Worm (Caenorhabditis elegans): ENCODE results near the gene chpf-2.

DNA sequence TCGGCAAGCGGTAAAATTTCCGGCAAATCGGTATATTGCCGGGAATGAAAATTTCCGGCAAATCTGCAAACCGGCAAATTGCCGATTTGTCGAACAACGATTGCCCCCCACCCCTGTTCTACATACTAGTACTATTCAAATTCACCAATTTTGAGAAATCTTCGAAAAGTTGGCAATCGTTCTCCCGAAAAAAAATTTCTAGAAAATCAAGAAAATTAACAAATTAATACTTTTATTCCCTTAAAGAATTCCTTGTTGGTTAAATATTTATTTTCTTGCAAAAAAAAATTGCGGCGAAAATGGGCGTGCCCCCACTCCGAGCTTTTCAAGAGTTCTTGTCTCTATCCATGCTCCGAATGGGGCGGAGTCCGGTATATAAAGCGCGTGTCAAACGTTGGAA lies 15.1 kb upstream of the chpf-2 start, which contains the start of gene C50H11.8:
- no peak for TF ChIP-seq unc-62 (GFP tag; optimal IDR thresholded peaks at IDR 0.05)
- no peak for TF ChIP-seq pha-4 (tag; optimal IDR thresholded peaks at IDR 0.05)
- TF ChIP-seq lsy-27 (tag; optimal IDR thresholded peaks at IDR 0.05; ENCODE audit: borderline replicate concordance, insufficient read depth) = no peak
- no peak for TF ChIP-seq efl-1 (GFP tag; optimal IDR thresholded peaks at IDR 0.05)
- no peak for TF ChIP-seq dpl-1 (GFP tag; optimal IDR thresholded peaks at IDR 0.05)
- no peak for TF ChIP-seq snpc-3.4 (tag; optimal IDR thresholded peaks at IDR 0.05)
- no peak for TF ChIP-seq snpc-4 (GFP tag; optimal IDR thresholded peaks at IDR 0.05)
- no peak for TF ChIP-seq snpc-4 (tag; optimal IDR thresholded peaks at IDR 0.05)
- no peak for TF ChIP-seq egrh-3 (GFP tag; IDR thresholded peaks at IDR 0.05)
- TF ChIP-seq aptf-2 (GFP tag; conservative IDR thresholded peaks at IDR 0.05) = no peak
- TF ChIP-seq nfya-1 (tag; optimal IDR thresholded peaks at IDR 0.05; ENCODE audit: borderline replicate concordance, insufficient read depth) = no peak
